Fruit fly (Drosophila melanogaster) whole organism, embryonic: ENCODE measurements around the gene Sirup.

Experiments used
- Abd-B ChIP-seq: fragments of 200-800 bp; sonication (Bioruptor generic); optimal IDR thresholded peaks from 2 replicates; lab custom pipeline; 2018; ENCODE audit warnings: missing biosample characterization, mild to moderate bottlenecking, missing genetic modification characterization, moderate library complexity
- CG1024 ChIP-seq: fragments of 200-800 bp; sonication (Bioruptor generic); IDR thresholded peaks from 2 replicates; pipeline ENCODE4 v1.3.6; 2022; ENCODE audit warnings: missing biosample characterization, missing genetic modification characterization
- CG10462 ChIP-seq: fragments of 200-800 bp; sonication (Bioruptor generic); optimal IDR thresholded peaks from 2 replicates; lab custom pipeline; 2016; ENCODE audit warnings: missing biosample characterization, missing genetic modification characterization
- CG10979 ChIP-seq: fragments of 200-800 bp; sonication (Bioruptor generic); optimal IDR thresholded peaks from 2 replicates; lab custom pipeline; 2018; ENCODE audit warnings: missing biosample characterization, mild to moderate bottlenecking, missing genetic modification characterization, moderate library complexity
- CG11456 ChIP-seq: fragments of 200-800 bp; sonication (Bioruptor generic); IDR thresholded peaks from 3 replicates; pipeline ENCODE4 v1.3.6; 2022; ENCODE audit warnings: missing biosample characterization, missing genetic modification characterization
- CG12942 ChIP-seq: fragments of 200-800 bp; sonication (Bioruptor generic); optimal IDR thresholded peaks from 3 replicates; lab custom pipeline; 2016; ENCODE audit warnings: missing biosample characterization, missing genetic modification characterization
- CG13775 ChIP-seq: fragments of 200-800 bp; sonication (Bioruptor generic); optimal IDR thresholded peaks from 3 replicates; lab custom pipeline; 2017; ENCODE audit warnings: missing biosample characterization, mild to moderate bottlenecking, missing genetic modification characterization
- CG16813 ChIP-seq: fragments of 200-800 bp; sonication (Bioruptor generic); IDR thresholded peaks from 3 replicates; pipeline ENCODE4 v1.3.6; 2022; ENCODE audit warnings: missing biosample characterization, missing genetic modification characterization; ENCODE audit not compliant: partially characterized antibody
- CG1832 ChIP-seq: fragments of 200-800 bp; sonication (Bioruptor generic); optimal IDR thresholded peaks from 2 replicates; lab custom pipeline; 2017; ENCODE audit warnings: missing biosample characterization, mild to moderate bottlenecking, missing genetic modification characterization, inconsistent platforms
- CG18599 ChIP-seq: fragments of 200-800 bp; sonication (Bioruptor generic); optimal IDR thresholded peaks from 3 replicates; lab custom pipeline; 2017; ENCODE audit warnings: missing biosample characterization, missing genetic modification characterization, mild to moderate bottlenecking, moderate library complexity, missing genetic modification reagents
- CG2199 ChIP-seq: fragments of 200-800 bp; sonication (Bioruptor generic); IDR thresholded peaks from 3 replicates; pipeline ENCODE4 v1.3.6; 2022; ENCODE audit warnings: missing biosample characterization, missing genetic modification characterization
- CG2712 ChIP-seq: fragments of 200-800 bp; optimal IDR thresholded peaks from 3 replicates; lab custom pipeline; 2019; ENCODE audit warnings: missing biosample characterization, mild to moderate bottlenecking, missing genetic modification characterization, moderate library complexity
- CG30403 ChIP-seq: fragments of 200-800 bp; sonication (Bioruptor generic); optimal IDR thresholded peaks from 3 replicates; lab custom pipeline; 2016; ENCODE audit warnings: missing biosample characterization, missing genetic modification characterization
- CG31441 ChIP-seq: fragments of 200-800 bp; sonication (Bioruptor generic); IDR thresholded peaks from 2 replicates; pipeline ENCODE4 v1.3.6; 2022; ENCODE audit warnings: missing biosample characterization, missing genetic modification characterization
- CG3163 ChIP-seq: fragments of 200-800 bp; sonication (Bioruptor generic); optimal IDR thresholded peaks from 3 replicates; lab custom pipeline; 2016; ENCODE audit warnings: missing biosample characterization, missing genetic modification characterization
- CG3281 ChIP-seq: fragments of 200-800 bp; sonication (Bioruptor generic); optimal IDR thresholded peaks from 3 replicates; lab custom pipeline; 2017; ENCODE audit warnings: missing biosample characterization, mild to moderate bottlenecking, missing genetic modification characterization
- CG4424 ChIP-seq: fragments of 200-800 bp; sonication (Bioruptor generic); optimal IDR thresholded peaks from 3 replicates; lab custom pipeline; 2016; ENCODE audit warnings: missing biosample characterization, missing genetic modification characterization
- CG6791 ChIP-seq: fragments of 200-800 bp; sonication (Bioruptor generic); IDR thresholded peaks from 3 replicates; pipeline ENCODE4 v1.3.6; 2022; ENCODE audit warnings: missing biosample characterization, missing genetic modification characterization; ENCODE audit not compliant: partially characterized antibody
- CrebB ChIP-seq: fragments of 200-800 bp; sonication (Bioruptor generic); optimal IDR thresholded peaks from 3 replicates; lab custom pipeline; 2018; ENCODE audit warnings: missing biosample characterization, mild to moderate bottlenecking, missing genetic modification characterization
- D19A ChIP-seq: fragments of 200-800 bp; optimal IDR thresholded peaks from 3 replicates; lab custom pipeline; 2019; ENCODE audit warnings: missing biosample characterization, mild to moderate bottlenecking, missing genetic modification characterization, moderate library complexity
- Dad ChIP-seq: fragments of 200-800 bp; sonication (Bioruptor generic); optimal IDR thresholded peaks from 3 replicates; lab custom pipeline; 2016; ENCODE audit warnings: missing biosample characterization, missing genetic modification characterization
- Dll ChIP-seq: fragments of 200-800 bp; sonication (Bioruptor generic); IDR thresholded peaks from 4 replicates; pipeline ENCODE4 v1.3.6; 2022; ENCODE audit warnings: missing biosample characterization, missing genetic modification characterization; ENCODE audit not compliant: partially characterized antibody
- Hr78 ChIP-seq, 2 experiments: fragments of 200-800 bp in 1 of 2; fragments of >200 bp in 1 of 2; sonication (Bioruptor generic) in 1 of 2; optimal IDR thresholded peaks; 2 replicates each; lab custom pipeline; 2017 to 2019; ENCODE audit warnings: missing biosample characterization in 2 of 2, missing genetic modification characterization in 2 of 2, mild to moderate bottlenecking in 1 of 2, moderate library complexity in 1 of 2
- Mad ChIP-seq: fragments of 200-800 bp; sonication (Bioruptor generic); optimal IDR thresholded peaks from 2 replicates; lab custom pipeline; 2016; ENCODE audit warnings: missing biosample characterization, missing genetic modification characterization
- NK7.1 ChIP-seq: fragments of 200-800 bp; sonication (Bioruptor generic); optimal IDR thresholded peaks from 3 replicates; lab custom pipeline; 2016; ENCODE audit warnings: missing biosample characterization, missing genetic modification characterization
- PHDP ChIP-seq: fragments of 200-800 bp; sonication (Bioruptor generic); optimal IDR thresholded peaks from 3 replicates; lab custom pipeline; 2018; ENCODE audit warnings: missing biosample characterization, mild to moderate bottlenecking, missing genetic modification characterization, moderate library complexity
- Spps ChIP-seq: fragments of 200-800 bp; sonication (Bioruptor generic); optimal IDR thresholded peaks from 2 replicates; lab custom pipeline; 2018; ENCODE audit warnings: missing biosample characterization, mild to moderate bottlenecking, missing genetic modification characterization
- Sry-δ ChIP-seq: fragments of 200-800 bp; sonication (Bioruptor generic); optimal IDR thresholded peaks from 2 replicates; lab custom pipeline; 2016; ENCODE audit warnings: missing biosample characterization, missing genetic modification characterization
- Usf ChIP-seq: fragments of 200-800 bp; sonication (Bioruptor generic); optimal IDR thresholded peaks from 2 replicates; lab custom pipeline; 2017; ENCODE audit warnings: missing genotype, missing biosample characterization, missing genetic modification characterization
- ase ChIP-seq: fragments of 200-800 bp; sonication (Bioruptor generic); IDR thresholded peaks from 3 replicates; pipeline ENCODE4 v1.3.6; 2022; ENCODE audit warnings: missing biosample characterization, missing genetic modification characterization
- bsh ChIP-seq, 2 experiments: fragments of 200-800 bp; sonication (Bioruptor generic); optimal IDR thresholded peaks; 2 replicates each; lab custom pipeline; 2017 to 2018; ENCODE audit warnings: mild to moderate bottlenecking in 2 of 2, missing biosample characterization in 2 of 2, missing genetic modification characterization in 2 of 2, moderate library complexity in 1 of 2
- btn ChIP-seq: fragments of 200-800 bp; sonication (Bioruptor generic); optimal IDR thresholded peaks from 2 replicates; lab custom pipeline; 2016; ENCODE audit warnings: missing biosample characterization, missing genetic modification characterization
- chinmo ChIP-seq: fragments of 200-800 bp; sonication (Bioruptor generic); IDR thresholded peaks from 4 replicates; pipeline ENCODE4 v1.3.6; 2022; ENCODE audit warnings: missing biosample characterization, missing genetic modification characterization; ENCODE audit not compliant: partially characterized antibody
- corto ChIP-seq: fragments of 200-800 bp; sonication (Bioruptor generic); optimal IDR thresholded peaks from 2 replicates; lab custom pipeline; 2016; ENCODE audit warnings: missing biosample characterization, mild to moderate bottlenecking, missing genetic modification characterization, moderate library complexity
- crol ChIP-seq: fragments of 200-800 bp; sonication (Bioruptor generic); IDR thresholded peaks from 2 replicates; pipeline ENCODE4 v1.3.6; 2022; ENCODE audit warnings: missing biosample characterization, missing genetic modification characterization
- cwo ChIP-seq: fragments of 200-800 bp; sonication (Bioruptor generic); optimal IDR thresholded peaks from 3 replicates; lab custom pipeline; 2017; ENCODE audit warnings: missing biosample characterization, missing genetic modification characterization, mild to moderate bottlenecking, moderate library complexity, missing genetic modification reagents
- danr ChIP-seq: fragments of 200-800 bp; sonication (Bioruptor generic); IDR thresholded peaks from 2 replicates; pipeline ENCODE4 v1.3.6; 2022; ENCODE audit warnings: missing biosample characterization, missing genetic modification characterization
- dmrt11E ChIP-seq: fragments of 200-800 bp; sonication (Bioruptor generic); optimal IDR thresholded peaks from 3 replicates; lab custom pipeline; 2018; ENCODE audit warnings: missing biosample characterization, mild to moderate bottlenecking, missing genetic modification characterization, moderate library complexity
- dmrt99B ChIP-seq: fragments of 200-800 bp; sonication (Bioruptor generic); optimal IDR thresholded peaks from 2 replicates; lab custom pipeline; 2018; ENCODE audit warnings: missing biosample characterization, mild to moderate bottlenecking, missing genetic modification characterization, moderate library complexity
- esg ChIP-seq: fragments of 200-800 bp; sonication (Bioruptor generic); conservative IDR thresholded peaks from 2 replicates; pipeline ENCODE4 v1.3.6; 2022; ENCODE audit warnings: missing biosample characterization, missing genetic modification characterization
- grau ChIP-seq: fragments of 200-800 bp; optimal IDR thresholded peaks from 3 replicates; lab custom pipeline; 2019; ENCODE audit warnings: missing biosample characterization, mild to moderate bottlenecking, missing genetic modification characterization, moderate library complexity
- hbn ChIP-seq: fragments of 200-800 bp; sonication (Bioruptor generic); IDR thresholded peaks from 2 replicates; pipeline ENCODE4 v1.3.6; 2022; ENCODE audit warnings: missing biosample characterization, missing genetic modification characterization; ENCODE audit not compliant: partially characterized antibody
- kni ChIP-seq: fragments of 200-800 bp; sonication (Bioruptor generic); optimal IDR thresholded peaks from 3 replicates; lab custom pipeline; 2017; ENCODE audit warnings: mild to moderate bottlenecking, missing biosample characterization, missing genetic modification reagents, missing genetic modification characterization
- lola ChIP-seq, 3 experiments: fragments of >200 bp in 2 of 3; fragments of 200-800 bp in 1 of 3; sonication (Bioruptor generic) in 1 of 3; optimal IDR thresholded peaks; 2 replicates each; lab custom pipeline; 2017 to 2019; ENCODE audit warnings: missing biosample characterization in 3 of 3, missing genetic modification characterization in 3 of 3, mild to moderate bottlenecking in 1 of 3, moderate library complexity in 1 of 3
- nerfin-1 ChIP-seq: fragments of 200-800 bp; sonication (Bioruptor generic); optimal IDR thresholded peaks from 3 replicates; lab custom pipeline; 2019; ENCODE audit warnings: missing biosample characterization, mild to moderate bottlenecking, missing genetic modification characterization, moderate library complexity
- nmo ChIP-seq: fragments of 200-800 bp; sonication (Bioruptor generic); optimal IDR thresholded peaks from 2 replicates; lab custom pipeline; 2018; ENCODE audit warnings: missing biosample characterization, mild to moderate bottlenecking, missing genetic modification characterization, moderate library complexity
- phol ChIP-seq: fragments of 200-800 bp; sonication (Bioruptor generic); optimal IDR thresholded peaks from 3 replicates; lab custom pipeline; 2018; ENCODE audit warnings: missing biosample characterization, mild to moderate bottlenecking, missing genetic modification characterization, moderate library complexity
- pita ChIP-seq: fragments of 200-800 bp; sonication (Bioruptor generic); optimal IDR thresholded peaks from 2 replicates; lab custom pipeline; 2017; ENCODE audit warnings: missing biosample characterization, mild to moderate bottlenecking, missing genetic modification characterization
- repo ChIP-seq: fragments of 200-800 bp; sonication (Bioruptor generic); optimal IDR thresholded peaks from 2 replicates; lab custom pipeline; 2016; ENCODE audit warnings: missing biosample characterization, missing genetic modification characterization
- zfh1 ChIP-seq: fragments of 200-800 bp; sonication (Bioruptor generic); IDR thresholded peaks from 3 replicates; pipeline ENCODE4 v1.3.6; 2022; ENCODE audit warnings: missing biosample characterization, missing genetic modification characterization

Gene Sirup

DNA sequence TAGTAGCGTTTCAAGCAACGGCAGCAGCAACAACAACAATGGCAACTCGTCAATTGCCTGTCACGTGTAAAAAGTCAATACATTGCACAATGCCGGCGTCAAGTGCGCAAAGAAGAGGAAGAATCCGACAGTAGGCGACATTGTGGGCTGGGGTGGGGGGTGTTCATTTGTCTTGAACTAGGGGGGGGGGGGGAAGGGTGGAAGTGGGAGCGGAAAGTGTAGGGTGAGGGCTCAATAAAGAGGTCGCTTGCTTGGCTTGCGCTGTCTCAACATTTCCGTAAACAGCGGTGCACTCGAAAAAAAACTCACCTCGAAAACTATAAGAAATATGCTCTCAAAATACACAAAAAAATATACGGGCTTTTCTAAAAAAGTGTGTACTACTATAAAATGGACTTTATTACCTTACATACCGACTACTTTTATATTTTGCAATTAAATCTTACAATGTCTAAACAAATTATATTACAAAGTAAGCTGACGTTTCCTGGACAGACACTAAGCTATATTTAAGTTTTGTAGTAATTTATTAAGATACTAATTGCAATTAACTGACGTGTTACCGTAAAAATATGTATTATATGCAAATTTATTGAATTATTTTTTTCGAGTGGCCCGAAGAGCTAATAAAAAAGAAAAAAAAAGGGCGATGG is 32.7 kb upstream of the Sirup start (continued):
- TF ChIP-seq CG2712 (tag; lab: Kevin White, UChicago), result peak; percentile 60
- TF ChIP-seq repo (GFP tag; lab: Kevin White, UChicago), result no peak
- no peak for TF ChIP-seq CrebB (tag; lab: Kevin White, UChicago)
- peak; percentile 65 for TF ChIP-seq dmrt99B (tag; lab: Kevin White, UChicago)
- TF ChIP-seq chinmo, result no peak
- peak; percentile 26 for TF ChIP-seq Abd-B (GFP tag; lab: Kevin White, UChicago)
- peak; percentile 29 for TF ChIP-seq CG4424
- TF ChIP-seq Usf, result no peak
- no peak for TF ChIP-seq hbn (GFP tag; lab: Robert Waterston, UW)
- TF ChIP-seq CG13775 (GFP tag; lab: Kevin White, UChicago), result no peak
- TF ChIP-seq ase (GFP tag; lab: Robert Waterston, UW), result no peak
- TF ChIP-seq grau, result peak; percentile 27
- TF ChIP-seq PHDP, result peak; percentile 13
- TF ChIP-seq nmo (GFP tag; lab: Kevin White, UChicago), result peak; percentile 69
- TF ChIP-seq nerfin-1, result peak; percentile 17
- TF ChIP-seq CG31441 (GFP tag; lab: Robert Waterston, UW), result peak; percentile 73
- no peak for TF ChIP-seq CG11456 (GFP tag; lab: Robert Waterston, UW)
- TF ChIP-seq CG10979, result peak; percentile 39
- TF ChIP-seq lola (GFP tag; optimal IDR thresholded peaks at IDR 0.05; lab: Kevin White, UChicago), result peak in 1 of 3 experiments; percentile 22
- TF ChIP-seq CG30403 (GFP tag; lab: Kevin White, UChicago), result peak; percentile 24
- no peak for TF ChIP-seq btn (GFP tag; lab: Kevin White, UChicago)
- no peak for TF ChIP-seq CG1024 (GFP tag; lab: Robert Waterston, UW)
- TF ChIP-seq D19A (tag; lab: Kevin White, UChicago), result peak; percentile 13
- TF ChIP-seq NK7.1, result no peak
- TF ChIP-seq bsh (GFP tag; optimal IDR thresholded peaks at IDR 0.05; lab: Kevin White, UChicago), result peak in 1 of 2 experiments; percentile 39
- TF ChIP-seq CG6791 (GFP tag; lab: Robert Waterston, UW), result no peak
- TF ChIP-seq CG18599, result peak; percentile 4
- no peak for TF ChIP-seq CG2199
- no peak for TF ChIP-seq Dad
- TF ChIP-seq CG16813, result no peak
- peak; percentile 43 for TF ChIP-seq cwo (GFP tag; lab: Kevin White, UChicago)
- no peak for TF ChIP-seq Dll (GFP tag; lab: Robert Waterston, UW)
- no peak for TF ChIP-seq pita (GFP tag; lab: Kevin White, UChicago)
- peak in 1 of 2 experiments; percentile 54 for TF ChIP-seq Hr78 (GFP tag; optimal IDR thresholded peaks at IDR 0.05; lab: Kevin White, UChicago)
- no peak for TF ChIP-seq CG3281

DNA sequence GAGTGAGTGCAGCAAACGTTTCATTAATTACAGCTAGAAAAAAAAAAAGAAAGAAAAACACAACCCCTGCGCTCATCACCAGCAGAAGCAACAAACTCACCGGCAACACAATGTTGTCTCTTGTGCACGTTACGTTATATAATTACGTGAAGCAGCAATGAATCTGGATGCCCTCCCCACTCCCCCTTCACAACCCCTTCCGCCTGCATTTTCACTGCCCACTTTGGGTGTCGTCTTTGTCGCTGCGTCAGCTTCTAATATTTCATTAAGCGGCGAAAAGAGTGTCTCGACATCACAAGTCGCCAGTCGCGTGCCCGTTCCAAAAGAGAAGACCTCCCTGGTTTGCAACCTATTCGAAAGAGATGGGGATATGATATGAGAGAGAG is 32.2 kb upstream of the Sirup start:
- no peak for TF ChIP-seq CG12942 (GFP tag; lab: Kevin White, UChicago)
- no peak for TF ChIP-seq PHDP
- no peak for TF ChIP-seq CG3163 (GFP tag; lab: Kevin White, UChicago)
- TF ChIP-seq danr (GFP tag; lab: Robert Waterston, UW), result no peak
- TF ChIP-seq Mad (GFP tag; lab: Kevin White, UChicago), result no peak
- TF ChIP-seq CG1832 (GFP tag; lab: Kevin White, UChicago), result peak; percentile 56
- no peak for TF ChIP-seq dmrt11E (tag; lab: Kevin White, UChicago)
- TF ChIP-seq zfh1 (GFP tag; lab: Robert Waterston, UW), result 0 out of 3 replicates have a peak, but pooled peaks have one; percentile 12
- TF ChIP-seq Sry-δ (GFP tag; lab: Kevin White, UChicago), result no peak
- TF ChIP-seq corto (GFP tag; lab: Kevin White, UChicago), result no peak
- peak; percentile 64 for TF ChIP-seq crol
- TF ChIP-seq kni (GFP tag; lab: Kevin White, UChicago), result no peak
- no peak for TF ChIP-seq esg
- TF ChIP-seq CG10462 (GFP tag; lab: Kevin White, UChicago), result no peak
- TF ChIP-seq cwo (GFP tag; lab: Kevin White, UChicago), result peak; percentile 33
- no peak for TF ChIP-seq pita (GFP tag; lab: Kevin White, UChicago)
- no peak for TF ChIP-seq phol (tag; lab: Kevin White, UChicago)
- no peak for TF ChIP-seq Spps (tag; lab: Kevin White, UChicago)
